Worm (Caenorhabditis elegans) whole organism, late embryonic: ENCODE measurements around the gene ZK688.10.

Experiments
- ahr-1 ChIP-seq: sonication (generic microtip); optimal IDR thresholded peaks from 2 replicates; lab custom pipeline; 2016; ENCODE audit warnings: missing genetic modification characterization, missing compliant biosample characterization
- pha-4 ChIP-seq: fragments of 150-350 bp; optimal IDR thresholded peaks from 2 replicates; lab custom pipeline; 2018; ENCODE audit warnings: missing biosample characterization, missing genetic modification reagents, missing genetic modification characterization

- TF ChIP-seq ahr-1, result no peak
- no peak for TF ChIP-seq pha-4
These were observed 14.8 kb upstream of the ZK688.10 start, which contains the start of gene ZK688.7 for ce11 chrIII:7911621-7912020.
